Worm (Caenorhabditis elegans) whole organism, midembryonic: Measurements from ENCODE around the gene lsm-8.

Experiments
- med-1 ChIP-seq: sonication (generic microtip); optimal IDR thresholded peaks from 2 replicates; lab custom pipeline; 2017; ENCODE audit warnings: missing genetic modification characterization, mild to moderate bottlenecking, missing compliant biosample characterization, antibody characterized with exemption, missing genetic modification reagents; ENCODE audit not compliant: insufficient read depth
- ztf-23 ChIP-seq: fragments of 200-800 bp; sonication (Bioruptor generic); IDR thresholded peaks from 2 replicates; pipeline ENCODE4 v1.3.6; 2022; ENCODE audit warnings: missing genetic modification reagents, missing genetic modification characterization, missing compliant biosample characterization

ce11 chrIV:6342431-6342830 lies 16.1 kb downstream of the lsm-8 start, which contains the start of gene Y73B6BL.288:
- no peak for TF ChIP-seq med-1 (GFP tag; lab: Kevin White, UChicago)
- no peak for TF ChIP-seq ztf-23 (GFP tag; lab: Robert Waterston, UW)
